Worm (Caenorhabditis elegans) whole organism, L1 larva: ENCODE results near the gene srh-291.

Source experiments
- C34B4.2 ChIP-seq: sonication (generic microtip); optimal IDR thresholded peaks from 2 replicates; lab custom pipeline; 2017; ENCODE audit warnings: mild to moderate bottlenecking, missing genetic modification characterization, missing compliant biosample characterization
- F16B12.6 ChIP-seq: fragments of 150-350 bp; optimal IDR thresholded peaks from 2 replicates; lab custom pipeline; 2014; ENCODE audit warnings: missing biosample characterization, missing genetic modification characterization
- ama-1 ChIP-seq: fragments of 150-350 bp; optimal IDR thresholded peaks from 2 replicates; lab custom pipeline; 2014
- ceh-82 ChIP-seq, 3 experiments: fragments of 150-350 bp in 1 of 3; sonication (generic microtip) in 2 of 3; optimal IDR thresholded peaks; 2 replicates each; lab custom pipeline; 2014 to 2017; ENCODE audit warnings: missing biosample characterization in 3 of 3, missing genetic modification characterization in 3 of 3
- ceh-88 ChIP-seq: fragments of 200-800 bp; sonication (Bioruptor generic); IDR thresholded peaks from 2 replicates; pipeline ENCODE4 v1.3.6; 2022; ENCODE audit warnings: missing genetic modification characterization, missing compliant biosample characterization
- ceh-90 ChIP-seq: sonication (generic microtip); optimal IDR thresholded peaks from 2 replicates; lab custom pipeline; 2016; ENCODE audit warnings: missing genetic modification characterization, missing compliant biosample characterization
- efl-1 ChIP-seq, 4 experiments: fragments of 150-350 bp; optimal IDR thresholded peaks in 3 of 4; peaks in 1 of 4; 1 replicate in 1 of 4; 2 replicates in 3 of 4; lab custom pipeline; 2014; ENCODE audit warnings: missing biosample characterization in 2 of 4, missing genetic modification characterization in 2 of 4, missing genetic modification reagents in 2 of 4
- efl-3 ChIP-seq: fragments of 200-800 bp; sonication (Bioruptor generic); optimal IDR thresholded peaks from 2 replicates; lab custom pipeline; 2018; ENCODE audit warnings: mild to moderate bottlenecking, missing genetic modification characterization, missing compliant biosample characterization
- elt-2 ChIP-seq: sonication (generic microtip); optimal IDR thresholded peaks from 2 replicates; lab custom pipeline; 2016; ENCODE audit warnings: missing genetic modification characterization, mild to moderate bottlenecking, inconsistent platforms, missing compliant biosample characterization, missing genetic modification reagents
- elt-3 ChIP-seq, 6 experiments: fragments of 150-350 bp in 1 of 6; sonication (generic microtip); optimal IDR thresholded peaks; 2 replicates each; lab custom pipeline; 2017 to 2018; ENCODE audit warnings: missing biosample characterization in 6 of 6, missing genetic modification characterization in 6 of 6, inconsistent platforms in 1 of 6
- ets-5 ChIP-seq: fragments of 200-800 bp; sonication (Bioruptor generic); IDR thresholded peaks from 2 replicates; pipeline ENCODE4 v1.3.6; 2022; ENCODE audit warnings: missing genetic modification characterization, missing compliant biosample characterization
- fkh-4 ChIP-seq: sonication (generic microtip); optimal IDR thresholded peaks from 2 replicates; lab custom pipeline; 2016; ENCODE audit warnings: missing compliant biosample characterization, missing genetic modification characterization, borderline replicate concordance
- fos-1 ChIP-seq: fragments of 150-350 bp; optimal IDR thresholded peaks from 2 replicates; lab custom pipeline; 2014; ENCODE audit warnings: missing biosample characterization, missing genetic modification characterization
- grh-1 ChIP-seq: fragments of 200-800 bp; sonication (Bioruptor generic); IDR thresholded peaks from 2 replicates; pipeline ENCODE4 v1.3.6; 2022; ENCODE audit warnings: missing genetic modification reagents, missing genetic modification characterization, missing compliant biosample characterization
- isw-1 ChIP-seq: fragments of 200-800 bp; sonication (Bioruptor generic); IDR thresholded peaks from 2 replicates; pipeline ENCODE4 v1.3.6; 2022; ENCODE audit warnings: missing genetic modification characterization, missing compliant biosample characterization
- jun-1 ChIP-seq: fragments of 150-350 bp; optimal IDR thresholded peaks from 2 replicates; lab custom pipeline; 2014; ENCODE audit warnings: missing biosample characterization, missing genetic modification reagents, missing genetic modification characterization
- mef-2 ChIP-seq: fragments of 150-350 bp; optimal IDR thresholded peaks from 2 replicates; lab custom pipeline; 2014; ENCODE audit warnings: missing biosample characterization, missing genetic modification characterization
- mep-1 ChIP-seq: fragments of 150-350 bp; optimal IDR thresholded peaks from 2 replicates; lab custom pipeline; 2014; ENCODE audit warnings: missing biosample characterization, missing genetic modification characterization
- nhr-11 ChIP-seq: fragments of 150-350 bp; optimal IDR thresholded peaks from 2 replicates; lab custom pipeline; 2014; ENCODE audit warnings: missing biosample characterization, missing genetic modification characterization
- nhr-19 ChIP-seq: fragments of 200-800 bp; sonication (Bioruptor generic); conservative IDR thresholded peaks from 2 replicates; pipeline ENCODE4 v1.3.6; 2022; ENCODE audit warnings: missing genetic modification characterization, missing compliant biosample characterization
- nhr-20 ChIP-seq: sonication (generic microtip); optimal IDR thresholded peaks from 2 replicates; lab custom pipeline; 2016; ENCODE audit warnings: mild to moderate bottlenecking, missing genetic modification characterization, missing compliant biosample characterization
- nhr-47 ChIP-seq: sonication (generic microtip); optimal IDR thresholded peaks from 2 replicates; lab custom pipeline; 2016; ENCODE audit warnings: mild to moderate bottlenecking, missing genetic modification characterization, moderate library complexity, missing compliant biosample characterization
- nhr-76 ChIP-seq: sonication (generic microtip); optimal IDR thresholded peaks from 2 replicates; lab custom pipeline; 2017; ENCODE audit warnings: missing biosample characterization, missing genetic modification characterization
- nhr-84 ChIP-seq: sonication (generic microtip); optimal IDR thresholded peaks from 2 replicates; lab custom pipeline; 2017; ENCODE audit warnings: missing biosample characterization, missing genetic modification characterization
- nhr-85 ChIP-seq: sonication (generic microtip); peaks from one replicate; lab custom pipeline; 2016; ENCODE audit warnings: missing genetic modification characterization, inconsistent platforms, missing compliant biosample characterization
- nhr-90 ChIP-seq: sonication (generic microtip); optimal IDR thresholded peaks from 2 replicates; lab custom pipeline; 2016; ENCODE audit warnings: mild to moderate bottlenecking, missing genetic modification characterization, missing compliant biosample characterization; ENCODE audit not compliant: poor library complexity
- pag-3 ChIP-seq: sonication (generic microtip); optimal IDR thresholded peaks from 2 replicates; lab custom pipeline; 2017; ENCODE audit warnings: missing genetic modification characterization, mild to moderate bottlenecking, missing compliant biosample characterization, antibody characterized with exemption, borderline replicate concordance; ENCODE audit not compliant: insufficient read depth
- pqm-1 ChIP-seq: sonication (generic microtip); optimal IDR thresholded peaks from 3 replicates; lab custom pipeline; 2017; ENCODE audit warnings: missing biosample characterization, missing genetic modification characterization
- skn-1 ChIP-seq: fragments of 150-350 bp; optimal IDR thresholded peaks from 2 replicates; lab custom pipeline; 2014; ENCODE audit warnings: missing biosample characterization, missing genetic modification characterization
- snpc-4 ChIP-seq: fragments of 150-350 bp; optimal IDR thresholded peaks from 2 replicates; lab custom pipeline; 2014; ENCODE audit warnings: missing biosample characterization, missing genetic modification characterization
- sptf-1 ChIP-seq: fragments of 150-350 bp; optimal IDR thresholded peaks from 2 replicates; lab custom pipeline; 2014; ENCODE audit warnings: missing biosample characterization, missing genetic modification characterization
- sup-37 ChIP-seq: fragments of 200-800 bp; sonication (Bioruptor generic); optimal IDR thresholded peaks from 2 replicates; lab custom pipeline; 2018; ENCODE audit warnings: mild to moderate bottlenecking, missing genetic modification characterization, missing compliant biosample characterization
- tbx-2 ChIP-seq: sonication (generic microtip); optimal IDR thresholded peaks from 2 replicates; lab custom pipeline; 2016; ENCODE audit warnings: missing genetic modification characterization, missing compliant biosample characterization
- unc-30 ChIP-seq: sonication (generic microtip); optimal IDR thresholded peaks from 2 replicates; lab custom pipeline; 2017; ENCODE audit warnings: missing biosample characterization, missing genetic modification characterization
- unc-62 ChIP-seq: fragments of 150-350 bp; optimal IDR thresholded peaks from 2 replicates; lab custom pipeline; 2014; ENCODE audit warnings: missing biosample characterization, missing genetic modification reagents, missing genetic modification characterization
- unc-86 ChIP-seq: sonication (generic microtip); optimal IDR thresholded peaks from 2 replicates; lab custom pipeline; 2016; ENCODE audit warnings: missing genetic modification characterization, missing compliant biosample characterization
- vab-15 ChIP-seq: sonication (generic microtip); optimal IDR thresholded peaks from 2 replicates; lab custom pipeline; 2017; ENCODE audit warnings: missing genotype, mild to moderate bottlenecking, missing genetic modification characterization, missing compliant biosample characterization
- zag-1 ChIP-seq: fragments of 150-350 bp; optimal IDR thresholded peaks from 2 replicates; lab custom pipeline; 2014; ENCODE audit warnings: missing biosample characterization, missing genetic modification characterization

The srh-291 gene

DNA sequence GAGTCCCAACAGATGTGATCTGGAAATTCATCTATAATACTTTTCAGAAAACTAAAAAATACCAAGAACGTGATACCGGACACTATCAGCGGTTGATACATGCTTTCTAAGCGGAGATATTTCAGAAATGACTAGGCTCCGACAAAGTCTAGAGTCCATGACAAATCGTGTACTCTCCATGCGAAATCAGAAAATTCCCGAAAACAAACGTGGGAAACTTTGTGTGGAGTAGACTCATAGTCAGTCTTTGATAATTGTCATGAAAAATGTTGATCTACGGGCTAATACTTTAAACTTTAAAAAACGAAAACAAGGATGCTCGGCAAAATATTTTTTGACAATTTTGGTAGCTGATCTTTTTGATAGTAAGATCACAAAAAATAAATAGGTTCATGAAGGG lies 6.6 kb upstream of the srh-291 start, which contains the start of gene srx-18:
Gene srx-18, minus strand, starts transcription at position 101 of the 400 bp plus-strand sequence.
- no peak for TF ChIP-seq ama-1 (lab: Kevin White, UChicago)
- no peak for TF ChIP-seq nhr-90 (tag; lab: Kevin White, UChicago)
- no peak for TF ChIP-seq grh-1
- no peak for TF ChIP-seq nhr-47 (tag; lab: Kevin White, UChicago)
- TF ChIP-seq unc-30 (tag; lab: Kevin White, UChicago), result no peak
- no peak for TF ChIP-seq fos-1 (tag; lab: Kevin White, UChicago)
- TF ChIP-seq sup-37, result no peak
- no peak for TF ChIP-seq isw-1 (GFP tag; lab: Robert Waterston, UW)
- TF ChIP-seq unc-86 (tag; lab: Kevin White, UChicago), result no peak
- no peak for TF ChIP-seq skn-1
- TF ChIP-seq fkh-4, result no peak
- no peak for TF ChIP-seq F16B12.6 (tag; lab: Kevin White, UChicago)
- no peak for TF ChIP-seq elt-2 (tag; lab: Kevin White, UChicago)
- TF ChIP-seq zag-1 (tag; lab: Kevin White, UChicago), result no peak
- TF ChIP-seq elt-3 (tag; optimal IDR thresholded peaks at IDR 0.05; lab: Kevin White, UChicago), result no peak
- no peak for TF ChIP-seq ceh-90
- TF ChIP-seq nhr-76 (tag; lab: Kevin White, UChicago), result no peak
- no peak for TF ChIP-seq mef-2 (tag; lab: Kevin White, UChicago)

DNA sequence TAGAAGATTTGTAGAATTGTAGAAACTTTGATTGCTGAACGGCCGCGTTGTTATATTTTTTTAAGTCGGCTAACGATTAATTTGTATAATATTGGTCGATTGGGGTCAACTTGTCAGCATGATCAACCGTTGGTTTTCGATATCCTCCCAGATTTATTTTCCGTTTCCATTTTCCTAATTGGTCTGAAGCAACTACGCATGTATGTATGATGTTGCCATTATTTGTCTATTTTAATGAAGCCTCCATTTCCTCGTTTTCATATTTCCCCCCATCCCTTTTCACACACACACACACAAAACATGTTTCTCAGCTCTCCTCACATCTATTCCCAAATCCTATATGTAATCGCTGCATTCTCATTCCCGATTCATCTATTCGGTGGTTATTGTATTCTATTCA lies 4.9 kb upstream of the srh-291 start, which contains the start of gene srh-287:
Gene srh-287, plus strand, starts transcription at position 301 of the 400 bp plus-strand sequence.
- TF ChIP-seq nhr-85 (tag; lab: Kevin White, UChicago) (no peak), vab-15 (no peak), skn-1 (no peak), pag-3 (tag; lab: Kevin White, UChicago) (no peak), ets-5 (GFP tag; lab: Robert Waterston, UW) (no peak), efl-1 (optimal IDR thresholded peaks at IDR 0.05; lab: Kevin White, UChicago) (no peak), efl-1 (GFP tag; optimal IDR thresholded peaks at IDR 0.05 in 1 of 2; lab: Kevin White, UChicago) (no peak), nhr-20 (tag; lab: Kevin White, UChicago) (no peak), fos-1 (tag; lab: Kevin White, UChicago) (no peak), unc-86 (tag; lab: Kevin White, UChicago) (no peak)

DNA sequence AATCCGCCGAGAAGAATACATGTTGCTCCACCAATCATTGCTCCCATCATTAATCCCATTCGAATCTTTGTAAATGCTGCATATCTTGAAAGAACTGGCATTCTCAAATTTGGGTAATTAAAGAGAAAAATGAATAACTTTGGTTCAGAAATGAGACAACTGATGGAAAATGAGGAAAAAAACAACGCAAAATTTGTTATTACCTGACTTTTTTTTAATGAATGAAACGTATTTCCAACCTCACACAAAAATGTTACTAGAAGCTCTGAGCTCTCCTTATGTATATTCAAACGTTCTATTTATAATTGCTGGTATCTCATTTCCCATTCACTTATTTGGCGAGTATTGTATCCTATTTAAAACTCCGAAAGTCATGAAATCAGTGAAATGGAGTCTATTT lies 2.9 kb upstream of the srh-291 start, which contains the start of the genes Y94A7B.11 and srh-292:
Gene Y94A7B.11, minus strand, starts transcription at position 101 of the 400 bp plus-strand sequence.
Gene srh-292, plus strand, starts transcription at position 251 of the 400 bp plus-strand sequence.
- no peak for TF ChIP-seq nhr-11 (tag; lab: Kevin White, UChicago)
- no peak for TF ChIP-seq zag-1 (tag; lab: Kevin White, UChicago)
- no peak for TF ChIP-seq ama-1 (lab: Kevin White, UChicago)
- no peak for TF ChIP-seq efl-3 (GFP tag; lab: Kevin White, UChicago)
- TF ChIP-seq ceh-88 (GFP tag; lab: Robert Waterston, UW), result no peak
- TF ChIP-seq fkh-4, result no peak

DNA sequence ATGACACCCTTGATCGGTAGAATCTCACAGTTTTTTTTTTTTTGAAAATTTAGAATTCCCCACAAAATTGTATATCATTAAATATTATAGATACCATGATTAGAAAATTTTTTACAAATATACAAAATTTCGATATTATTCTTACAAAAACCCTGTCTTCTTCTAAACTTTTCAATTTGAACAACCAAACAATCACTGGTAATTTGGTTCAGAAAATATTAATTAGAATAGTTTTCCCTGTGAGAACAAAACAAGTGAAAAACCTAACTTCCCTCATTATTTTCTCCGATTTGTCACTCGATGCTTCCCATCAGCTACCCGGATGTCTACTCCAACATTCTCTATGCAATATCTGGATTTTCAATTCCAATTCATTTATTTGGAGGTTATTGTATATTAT lies 4.6 kb downstream of the srh-291 start, which contains the start of gene srh-296:
Gene srh-296, plus strand, starts transcription at position 301 of the 400 bp plus-strand sequence.
- TF ChIP-seq ceh-82 (tag; optimal IDR thresholded peaks at IDR 0.05; lab: Kevin White, UChicago), result no peak
- TF ChIP-seq unc-62 (GFP tag; lab: Kevin White, UChicago), result no peak
- no peak for TF ChIP-seq snpc-4 (tag; lab: Kevin White, UChicago)
- no peak for TF ChIP-seq unc-30 (tag; lab: Kevin White, UChicago)
- TF ChIP-seq sptf-1, result no peak
- TF ChIP-seq C34B4.2 (tag; lab: Kevin White, UChicago), result no peak
- no peak for TF ChIP-seq nhr-84
- TF ChIP-seq nhr-19 (GFP tag; lab: Robert Waterston, UW), result no peak
- no peak for TF ChIP-seq nhr-11 (tag; lab: Kevin White, UChicago)
- no peak for TF ChIP-seq tbx-2 (tag; lab: Kevin White, UChicago)
- TF ChIP-seq elt-2 (tag; lab: Kevin White, UChicago), result no peak
- TF ChIP-seq mep-1 (tag; lab: Kevin White, UChicago), result no peak
- TF ChIP-seq unc-86 (tag; lab: Kevin White, UChicago), result no peak
- no peak for TF ChIP-seq jun-1 (tag; lab: Kevin White, UChicago)
- TF ChIP-seq pqm-1 (tag; lab: Kevin White, UChicago), result no peak
